Fruit fly (Drosophila melanogaster): ENCODE results near the gene TTLL1B.
A peak's percentile ranks its signal among the peaks of the same experiment; 100 is the strongest.

DNA sequence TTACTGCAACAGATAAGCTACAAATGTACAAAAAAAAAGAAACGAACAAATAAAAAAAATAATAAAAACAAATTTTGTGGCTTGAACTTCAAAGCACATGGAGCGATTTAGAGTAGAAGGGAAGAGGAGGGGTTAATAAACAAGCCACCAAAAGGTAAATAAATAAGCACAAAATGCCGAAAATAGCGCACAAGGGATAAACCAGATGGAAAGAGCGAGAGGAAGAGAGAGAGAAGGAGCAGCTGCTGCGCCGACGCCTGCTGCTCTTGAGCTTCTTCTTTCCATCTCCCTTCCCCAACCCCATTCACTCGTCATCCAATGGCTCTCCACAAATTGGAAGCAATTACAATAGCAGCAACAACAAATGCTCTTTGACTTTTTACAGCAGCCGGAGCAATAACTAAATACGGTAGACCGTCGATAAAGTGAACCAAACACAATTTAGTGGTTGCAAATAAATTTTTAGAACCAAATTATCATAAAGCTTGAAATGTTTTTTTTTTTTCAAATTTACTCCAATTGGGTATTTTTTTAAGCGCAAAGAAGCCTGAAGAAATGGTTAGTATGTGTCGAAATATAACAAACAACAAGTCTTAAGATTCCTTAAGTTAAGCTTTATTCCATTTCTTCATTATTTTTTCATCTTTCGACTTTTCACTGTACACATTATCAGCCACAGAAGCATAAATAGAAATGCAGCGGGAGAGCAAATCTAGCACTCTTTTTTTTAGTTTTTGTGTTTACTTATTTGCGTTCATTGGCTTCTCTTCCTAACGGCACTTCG is 23.5 kb upstream of the TTLL1B start:
- TF ChIP-seq Ets96B (tag; optimal IDR thresholded peaks at IDR 0.05), result peak; percentile 71
- peak; percentile 81 for TF ChIP-seq fkh (GFP tag; optimal IDR thresholded peaks at IDR 0.05)
- peak; percentile 68 for TF ChIP-seq Sox15 (GFP tag; optimal IDR thresholded peaks at IDR 0.05)
- TF ChIP-seq dac (GFP tag; optimal IDR thresholded peaks at IDR 0.05), result peak; percentile 84
- peak; percentile 74 for TF ChIP-seq CG34406 (GFP tag; optimal IDR thresholded peaks at IDR 0.05)
- TF ChIP-seq svp (GFP tag), result peak; percentile 91
- TF ChIP-seq Smox (GFP tag; optimal IDR thresholded peaks at IDR 0.05), result peak; percentile 69

All from whole organism, prepupa.